Worm (Caenorhabditis elegans): ENCODE data around the gene fbxc-40.
"Not testable (repeated sequence)": the region's sequence is repeated elsewhere in the genome, so short reads cannot be mapped to it uniquely, and the experiment has no call there.

ce11 chrII:985703-986102, at the start of gene fbxc-40:
- not testable (repeated sequence) for TF ChIP-seq lin-15B (tag; optimal IDR thresholded peaks at IDR 0.05); nhr-11 (tag; optimal IDR thresholded peaks at IDR 0.05); ceh-82 (tag; optimal IDR thresholded peaks at IDR 0.05); mdl-1 (tag; optimal IDR thresholded peaks at IDR 0.05); egl-5 (tag; optimal IDR thresholded peaks at IDR 0.05); unc-62 (GFP tag; optimal IDR thresholded peaks at IDR 0.05); egl-27 (tag; optimal IDR thresholded peaks at IDR 0.05); tbx-2 (tag; optimal IDR thresholded peaks at IDR 0.05); ztf-11 (tag; optimal IDR thresholded peaks at IDR 0.05); nhr-76 (tag; optimal IDR thresholded peaks at IDR 0.05); aly-2 (tag; optimal IDR thresholded peaks at IDR 0.05); nhr-23 (tag; optimal IDR thresholded peaks at IDR 0.05); snpc-4 (tag; optimal IDR thresholded peaks at IDR 0.05); nhr-43 (tag; optimal IDR thresholded peaks at IDR 0.05; ENCODE audit: poor library complexity, severe bottlenecking)

Data from whole organism, L3 larva.